Fruit fly (Drosophila melanogaster) whole organism, embryonic: ENCODE data around the gene CG43401.

Source experiments
- Atf-2 ChIP-seq: fragments of 200-800 bp; sonication (Bioruptor generic); optimal IDR thresholded peaks from 2 replicates; lab custom pipeline; 2016; ENCODE audit warnings: missing biosample characterization, missing genetic modification characterization
- CG12155 ChIP-seq: fragments of 200-800 bp; sonication (Bioruptor generic); optimal IDR thresholded peaks from 3 replicates; lab custom pipeline; 2016; ENCODE audit warnings: missing biosample characterization, missing genetic modification characterization
- CG12769 ChIP-seq: fragments of 200-800 bp; sonication (Bioruptor generic); optimal IDR thresholded peaks from 2 replicates; lab custom pipeline; 2019; ENCODE audit warnings: missing biosample characterization, mild to moderate bottlenecking, missing genetic modification characterization, moderate library complexity
- CG13424 ChIP-seq: fragments of 200-800 bp; sonication (Bioruptor generic); optimal IDR thresholded peaks from 2 replicates; lab custom pipeline; 2019; ENCODE audit warnings: missing biosample characterization, mild to moderate bottlenecking, missing genetic modification characterization, moderate library complexity
- CG14441 ChIP-seq: fragments of 200-800 bp; sonication (Bioruptor generic); IDR thresholded peaks from 2 replicates; pipeline ENCODE4 v1.3.6; 2022; ENCODE audit warnings: missing biosample characterization, missing genetic modification characterization
- CG17328 ChIP-seq: fragments of 200-800 bp; sonication (Bioruptor generic); IDR thresholded peaks from 2 replicates; pipeline ENCODE4 v1.3.6; 2022; ENCODE audit warnings: missing biosample characterization, missing genetic modification characterization
- CG17385 ChIP-seq: fragments of 200-800 bp; sonication (Bioruptor generic); optimal IDR thresholded peaks from 3 replicates; lab custom pipeline; 2018; ENCODE audit warnings: missing biosample characterization, mild to moderate bottlenecking, missing genetic modification characterization
- CG17829 ChIP-seq: fragments of 200-800 bp; optimal IDR thresholded peaks from 2 replicates; lab custom pipeline; 2019; ENCODE audit warnings: missing biosample characterization, mild to moderate bottlenecking, missing genetic modification characterization, moderate library complexity
- CG1792 ChIP-seq: fragments of 200-800 bp; sonication (Bioruptor generic); optimal IDR thresholded peaks from 2 replicates; lab custom pipeline; 2016; ENCODE audit warnings: missing biosample characterization, missing genetic modification characterization
- CG18262 ChIP-seq: fragments of 200-800 bp; optimal IDR thresholded peaks from 3 replicates; lab custom pipeline; 2019; ENCODE audit warnings: missing biosample characterization, mild to moderate bottlenecking, missing genetic modification characterization, moderate library complexity
- CG18764 ChIP-seq: fragments of 200-800 bp; sonication (Bioruptor generic); optimal IDR thresholded peaks from 3 replicates; lab custom pipeline; 2016; ENCODE audit warnings: missing biosample characterization, missing genetic modification characterization
- CG2120 ChIP-seq: fragments of 200-800 bp; sonication (Bioruptor generic); optimal IDR thresholded peaks from 3 replicates; lab custom pipeline; 2016; ENCODE audit warnings: missing biosample characterization, missing genetic modification characterization
- CG2875 ChIP-seq: fragments of 200-800 bp; sonication (Bioruptor generic); optimal IDR thresholded peaks from 2 replicates; lab custom pipeline; 2017; ENCODE audit warnings: missing biosample characterization, mild to moderate bottlenecking, missing genetic modification characterization, missing genetic modification reagents
- CG2889 ChIP-seq: fragments of 200-800 bp; sonication (Bioruptor generic); IDR thresholded peaks from 3 replicates; pipeline ENCODE4 v1.3.6; 2022; ENCODE audit warnings: missing biosample characterization, missing genetic modification characterization
- CG32772 ChIP-seq: fragments of 200-800 bp; sonication (Bioruptor generic); IDR thresholded peaks from 2 replicates; pipeline ENCODE4 v1.3.6; 2022; ENCODE audit warnings: missing biosample characterization, missing genetic modification characterization
- CG3407 ChIP-seq: fragments of 200-800 bp; sonication (Bioruptor generic); optimal IDR thresholded peaks from 2 replicates; lab custom pipeline; 2018; ENCODE audit warnings: missing biosample characterization, mild to moderate bottlenecking, missing genetic modification characterization
- CG34422 ChIP-seq: fragments of 200-800 bp; sonication (Bioruptor generic); IDR thresholded peaks from 3 replicates; pipeline ENCODE4 v1.3.6; 2022; ENCODE audit warnings: missing biosample characterization, missing genetic modification characterization
- CG3847 ChIP-seq: fragments of 200-800 bp; sonication (Bioruptor generic); IDR thresholded peaks from 2 replicates; pipeline ENCODE4 v1.3.6; 2022; ENCODE audit warnings: missing biosample characterization, missing genetic modification characterization
- CG4404 ChIP-seq: fragments of 200-800 bp; sonication (Bioruptor generic); IDR thresholded peaks from 2 replicates; pipeline ENCODE4 v1.3.6; 2022; ENCODE audit warnings: missing biosample characterization, missing genetic modification characterization
- CG4820 ChIP-seq: fragments of 200-800 bp; sonication (Bioruptor generic); optimal IDR thresholded peaks from 3 replicates; lab custom pipeline; 2016; ENCODE audit warnings: missing biosample characterization, missing genetic modification characterization
- CG9932 ChIP-seq: fragments of 200-800 bp; sonication (Bioruptor generic); IDR thresholded peaks from 2 replicates; pipeline ENCODE4 v1.3.6; 2022; ENCODE audit warnings: missing biosample characterization, missing genetic modification characterization
- Chrac-16 ChIP-seq: fragments of 200-800 bp; sonication (Bioruptor generic); optimal IDR thresholded peaks from 3 replicates; lab custom pipeline; 2016; ENCODE audit warnings: missing biosample characterization, missing genetic modification characterization
- Dp ChIP-seq: fragments of 200-800 bp; sonication (Bioruptor generic); optimal IDR thresholded peaks from 2 replicates; lab custom pipeline; 2018; ENCODE audit warnings: missing biosample characterization, mild to moderate bottlenecking, missing genetic modification characterization, moderate library complexity
- Ets65A ChIP-seq: fragments of 200-800 bp; sonication (Bioruptor generic); peaks from one replicate; lab custom pipeline; 2016; ENCODE audit warnings: missing biosample characterization, missing genetic modification characterization
- HLH3B ChIP-seq: fragments of 200-800 bp; sonication (Bioruptor generic); IDR thresholded peaks from 2 replicates; pipeline ENCODE4 v1.3.6; 2022; ENCODE audit warnings: missing biosample characterization, missing genetic modification characterization
- Hr51 ChIP-seq, 2 experiments: fragments of 200-800 bp; sonication (Bioruptor generic); optimal IDR thresholded peaks; 2 replicates in 1 of 2; 3 replicates in 1 of 2; lab custom pipeline; 2016 to 2018; ENCODE audit warnings: missing biosample characterization in 2 of 2, missing genetic modification characterization in 2 of 2, mild to moderate bottlenecking in 1 of 2, moderate library complexity in 1 of 2
- Lhr ChIP-seq: fragments of 200-800 bp; sonication (Bioruptor generic); optimal IDR thresholded peaks from 3 replicates; lab custom pipeline; 2017; ENCODE audit warnings: mild to moderate bottlenecking, missing biosample characterization, missing genetic modification reagents, missing genetic modification characterization
- Lim3 ChIP-seq: fragments of 200-800 bp; sonication (Bioruptor generic); IDR thresholded peaks from 2 replicates; pipeline ENCODE4 v1.3.6; 2022; ENCODE audit warnings: missing biosample characterization, missing genetic modification characterization
- Med ChIP-seq: fragments of 200-800 bp; sonication (Bioruptor generic); peaks from one replicate; lab custom pipeline; 2016; ENCODE audit warnings: missing biosample characterization, missing genetic modification characterization, mild to moderate bottlenecking, inconsistent platforms, moderate library complexity
- Mes4 ChIP-seq: fragments of 200-800 bp; sonication (Bioruptor generic); optimal IDR thresholded peaks from 2 replicates; lab custom pipeline; 2016; ENCODE audit warnings: missing biosample characterization, missing genetic modification characterization
- Rx ChIP-seq: fragments of 200-800 bp; sonication (Bioruptor generic); IDR thresholded peaks from 2 replicates; pipeline ENCODE4 v1.3.6; 2022; ENCODE audit warnings: missing biosample characterization, missing genetic modification characterization
- ci ChIP-seq: fragments of 200-800 bp; sonication (Bioruptor generic); IDR thresholded peaks from 3 replicates; pipeline ENCODE4 v1.3.6; 2022; ENCODE audit warnings: missing biosample characterization, missing genetic modification characterization
- dimm ChIP-seq: fragments of 200-800 bp; sonication (Bioruptor generic); IDR thresholded peaks from 2 replicates; pipeline ENCODE4 v1.3.6; 2022; ENCODE audit warnings: missing biosample characterization, missing genetic modification characterization
- disco-r ChIP-seq: fragments of 200-800 bp; sonication (Bioruptor generic); optimal IDR thresholded peaks from 2 replicates; lab custom pipeline; 2016; ENCODE audit warnings: missing biosample characterization, missing genetic modification characterization
- gcm ChIP-seq: fragments of 200-800 bp; sonication (Bioruptor generic); optimal IDR thresholded peaks from 2 replicates; lab custom pipeline; 2019; ENCODE audit warnings: missing biosample characterization, mild to moderate bottlenecking, missing genetic modification characterization, moderate library complexity
- hth ChIP-seq: fragments of >200 bp; optimal IDR thresholded peaks from 2 replicates; lab custom pipeline; 2017; ENCODE audit warnings: inconsistent platforms
- nom ChIP-seq: fragments of 200-800 bp; sonication (Bioruptor generic); optimal IDR thresholded peaks from 2 replicates; lab custom pipeline; 2017; ENCODE audit warnings: missing biosample characterization, missing genetic modification characterization, mild to moderate bottlenecking, moderate library complexity, missing genetic modification reagents
- odd ChIP-seq: fragments of 200-800 bp; sonication (Bioruptor generic); optimal IDR thresholded peaks from 2 replicates; lab custom pipeline; 2017; ENCODE audit warnings: missing biosample characterization, mild to moderate bottlenecking, missing genetic modification characterization
- phol ChIP-seq: fragments of 200-800 bp; sonication (Bioruptor generic); optimal IDR thresholded peaks from 3 replicates; lab custom pipeline; 2018; ENCODE audit warnings: missing biosample characterization, mild to moderate bottlenecking, missing genetic modification characterization, moderate library complexity
- prd ChIP-seq, 3 experiments: fragments of >200 bp in 2 of 3; fragments of 200-800 bp in 1 of 3; sonication (Bioruptor generic) in 1 of 3; optimal IDR thresholded peaks in 2 of 3; IDR thresholded peaks in 1 of 3; 2 replicates in 2 of 3; 3 replicates in 1 of 3; pipeline versions ENCODE4 v1.3.6 to Lab custom; 2017 to 2022; ENCODE audit warnings: missing biosample characterization in 1 of 3, missing genetic modification characterization in 1 of 3
- pros ChIP-seq: fragments of 200-800 bp; sonication (Bioruptor generic); optimal IDR thresholded peaks from 3 replicates; lab custom pipeline; 2019; ENCODE audit warnings: missing biosample characterization, mild to moderate bottlenecking, missing genetic modification characterization, moderate library complexity
- pum ChIP-seq: fragments of 200-800 bp; sonication (Bioruptor generic); optimal IDR thresholded peaks from 2 replicates; lab custom pipeline; 2016; ENCODE audit warnings: missing biosample characterization, missing genetic modification characterization
- ranshi ChIP-seq: fragments of 200-800 bp; sonication (Bioruptor generic); IDR thresholded peaks from 2 replicates; pipeline ENCODE4 v1.3.6; 2022; ENCODE audit warnings: missing biosample characterization, missing genetic modification characterization
- sc ChIP-seq, 3 experiments: fragments of >200 bp in 2 of 3; fragments of 200-800 bp in 1 of 3; sonication (Bioruptor generic) in 1 of 3; optimal IDR thresholded peaks; 2 replicates in 2 of 3; 3 replicates in 1 of 3; lab custom pipeline; 2017; ENCODE audit warnings: mild to moderate bottlenecking in 1 of 3, missing biosample characterization in 1 of 3, missing genetic modification characterization in 1 of 3, missing genetic modification reagents in 1 of 3
- sens ChIP-seq: fragments of 200-800 bp; sonication (Bioruptor generic); peaks from one replicate; lab custom pipeline; 2016; ENCODE audit warnings: missing biosample characterization, missing genetic modification characterization
- slbo ChIP-seq: fragments of 200-800 bp; sonication (Bioruptor generic); IDR thresholded peaks from 2 replicates; pipeline ENCODE4 v1.3.6; 2022; ENCODE audit warnings: missing biosample characterization, missing genetic modification characterization
- ttk ChIP-seq: fragments of 200-800 bp; sonication (Bioruptor generic); IDR thresholded peaks from 2 replicates; pipeline ENCODE4 v2.1.2; 2022; ENCODE audit warnings: missing biosample characterization, missing genetic modification characterization
- tup ChIP-seq: fragments of 200-800 bp; sonication (Bioruptor generic); optimal IDR thresholded peaks from 2 replicates; lab custom pipeline; 2016; ENCODE audit warnings: missing biosample characterization, mild to moderate bottlenecking, missing genetic modification characterization, moderate library complexity
- zen2 ChIP-seq: fragments of 200-800 bp; sonication (Bioruptor generic); IDR thresholded peaks from 3 replicates; pipeline ENCODE4 v1.3.6; 2022; ENCODE audit warnings: missing biosample characterization, missing genetic modification characterization; ENCODE audit not compliant: partially characterized antibody
- zf30C ChIP-seq: fragments of 200-800 bp; sonication (Bioruptor generic); optimal IDR thresholded peaks from 3 replicates; lab custom pipeline; 2018; ENCODE audit warnings: missing biosample characterization, mild to moderate bottlenecking, missing genetic modification characterization

Gene CG43401

DNA sequence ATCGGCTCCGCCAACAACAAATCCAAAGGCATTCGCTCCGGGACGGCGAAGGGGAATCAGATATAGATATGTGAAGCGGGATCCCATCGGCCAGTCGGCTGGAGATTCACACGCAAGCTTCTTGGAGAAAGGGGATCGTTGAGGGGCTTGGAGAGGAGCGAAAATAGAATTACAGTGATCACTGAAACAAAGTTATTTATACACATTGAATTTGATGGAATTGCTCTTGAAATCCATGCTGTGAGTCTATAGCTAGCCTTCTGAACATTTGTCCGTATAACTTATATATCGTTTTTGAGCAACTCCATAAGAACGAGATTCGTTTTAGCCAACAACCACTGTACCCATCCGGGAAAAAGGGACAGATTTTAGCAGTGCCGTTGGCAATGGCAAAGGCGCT lies 3.5 kb upstream of the CG43401 start (continued):
- TF ChIP-seq Ets65A (GFP tag; lab: Kevin White, UChicago) = peak; percentile 37
- TF ChIP-seq CG17829 (tag; lab: Kevin White, UChicago) = peak; percentile 10
- peak; percentile 46; the same call in 1 of the 3 replicates for TF ChIP-seq CG2889 (GFP tag; lab: Robert Waterston, UW)
- peak; percentile 53 for TF ChIP-seq Chrac-16 (GFP tag; lab: Kevin White, UChicago)
- 0 out of 2 replicates have a peak, but pooled peaks have one; percentile 47 for TF ChIP-seq dimm
- 0 out of 2 replicates have a peak, but pooled peaks have one; percentile 28 for TF ChIP-seq CG14441 (GFP tag; lab: Robert Waterston, UW)
- no peak for TF ChIP-seq prd (optimal IDR thresholded peaks at IDR 0.05; lab: Kevin White, UChicago)
- TF ChIP-seq prd (GFP tag; IDR thresholded peaks at IDR 0.05; lab: Robert Waterston, UW) = peak; percentile 59; the same call in 2 of the 3 replicates
- TF ChIP-seq Med (GFP tag; lab: Kevin White, UChicago) = peak; percentile 82
- TF ChIP-seq sc (optimal IDR thresholded peaks at IDR 0.05; lab: Kevin White, UChicago) = no peak
- TF ChIP-seq sc (GFP tag; optimal IDR thresholded peaks at IDR 0.05; lab: Kevin White, UChicago) = peak; percentile 66
- 0 out of 3 replicates have a peak, but pooled peaks have one; percentile 23 for TF ChIP-seq CG34422
- no peak for TF ChIP-seq hth (lab: Kevin White, UChicago)
- TF ChIP-seq ci = peak; percentile 89
- TF ChIP-seq pros (GFP tag; lab: Kevin White, UChicago) = no peak
- peak; percentile 50; the same call in 1 of the 2 replicates for TF ChIP-seq Lim3 (GFP tag; lab: Robert Waterston, UW)
- TF ChIP-seq CG18764 (GFP tag; lab: Kevin White, UChicago) = no peak
- peak; percentile 56 for TF ChIP-seq CG17385 (GFP tag; lab: Kevin White, UChicago)
- no peak for TF ChIP-seq zen2 (GFP tag; lab: Robert Waterston, UW)
- peak; percentile 26 for TF ChIP-seq CG2120 (GFP tag; lab: Kevin White, UChicago)
- peak; percentile 15 for TF ChIP-seq CG2875
- peak; percentile 1 for TF ChIP-seq CG13424 (tag; lab: Kevin White, UChicago)
- TF ChIP-seq Atf-2 (GFP tag; lab: Kevin White, UChicago) = peak; percentile 20
- peak; percentile 28; the same call in 1 of the 2 replicates for TF ChIP-seq ranshi (GFP tag; lab: Robert Waterston, UW)
- 0 out of 2 replicates have a peak, but pooled peaks have one; percentile 19 for TF ChIP-seq CG9932
- peak; percentile 28; the same call in 1 of the 2 replicates for TF ChIP-seq Rx
- no peak for TF ChIP-seq odd (GFP tag; lab: Kevin White, UChicago)
- peak; percentile 24 for TF ChIP-seq CG18262 (tag; lab: Kevin White, UChicago)
- no peak for TF ChIP-seq ttk (GFP tag; lab: Robert Waterston, UW)
- no peak for TF ChIP-seq HLH3B (GFP tag; lab: Robert Waterston, UW)
- TF ChIP-seq CG12769 (tag; lab: Kevin White, UChicago) = peak; percentile 67
- TF ChIP-seq Lhr (GFP tag; lab: Kevin White, UChicago) = no peak
- TF ChIP-seq Dp (GFP tag; lab: Kevin White, UChicago) = no peak
- TF ChIP-seq gcm (GFP tag; lab: Kevin White, UChicago) = peak; percentile 20
- no peak for TF ChIP-seq CG3847 (GFP tag; lab: Robert Waterston, UW)
- peak; percentile 7 for TF ChIP-seq CG12155 (GFP tag; lab: Kevin White, UChicago)
- TF ChIP-seq pum (GFP tag; lab: Kevin White, UChicago) = peak; percentile 12
- TF ChIP-seq phol = peak; percentile 17
- peak; percentile 58 for TF ChIP-seq Mes4 (GFP tag; lab: Kevin White, UChicago)
- TF ChIP-seq CG17328 (GFP tag; lab: Robert Waterston, UW) = peak; percentile 57; the same call in 1 of the 2 replicates
- peak; percentile 44; the same call in 1 of the 2 replicates for TF ChIP-seq CG32772 (GFP tag; lab: Robert Waterston, UW)
- TF ChIP-seq tup (GFP tag; lab: Kevin White, UChicago) = peak; percentile 27
- TF ChIP-seq sens (GFP tag; lab: Kevin White, UChicago) = peak; percentile 75
- TF ChIP-seq CG4404 (GFP tag; lab: Robert Waterston, UW) = peak; percentile 51
- TF ChIP-seq zf30C (GFP tag; lab: Kevin White, UChicago) = no peak
- TF ChIP-seq nom (GFP tag; lab: Kevin White, UChicago) = peak; percentile 77
- TF ChIP-seq Hr51 (GFP tag; optimal IDR thresholded peaks at IDR 0.05; lab: Kevin White, UChicago) = peak in 1 of 2 experiments; percentile 0
- TF ChIP-seq disco-r = peak; percentile 13
- TF ChIP-seq CG4820 (GFP tag; lab: Kevin White, UChicago) = peak; percentile 6
- no peak for TF ChIP-seq CG1792 (GFP tag; lab: Kevin White, UChicago)
- TF ChIP-seq slbo (GFP tag; lab: Robert Waterston, UW) = peak; percentile 46; the same call in 1 of the 2 replicates
- TF ChIP-seq CG3407 (GFP tag; lab: Kevin White, UChicago) = peak; percentile 41
